Worm (Caenorhabditis elegans): Measurements from ENCODE around the gene T19D7.5.

- TF ChIP-seq ets-7 (tag; optimal IDR thresholded peaks at IDR 0.05) (no peak), flt-1 (GFP tag; IDR thresholded peaks at IDR 0.05) (no peak), ama-1 (optimal IDR thresholded peaks at IDR 0.05) (no peak)
Observed at ce11 chrX:636893-637292, 29.1 kb downstream of the T19D7.5 start, which contains the start of gene pha-2.

All from whole organism, early embryonic.